Fruit fly (Drosophila melanogaster): ENCODE measurements around the gene bap.

Gene bap

DNA sequence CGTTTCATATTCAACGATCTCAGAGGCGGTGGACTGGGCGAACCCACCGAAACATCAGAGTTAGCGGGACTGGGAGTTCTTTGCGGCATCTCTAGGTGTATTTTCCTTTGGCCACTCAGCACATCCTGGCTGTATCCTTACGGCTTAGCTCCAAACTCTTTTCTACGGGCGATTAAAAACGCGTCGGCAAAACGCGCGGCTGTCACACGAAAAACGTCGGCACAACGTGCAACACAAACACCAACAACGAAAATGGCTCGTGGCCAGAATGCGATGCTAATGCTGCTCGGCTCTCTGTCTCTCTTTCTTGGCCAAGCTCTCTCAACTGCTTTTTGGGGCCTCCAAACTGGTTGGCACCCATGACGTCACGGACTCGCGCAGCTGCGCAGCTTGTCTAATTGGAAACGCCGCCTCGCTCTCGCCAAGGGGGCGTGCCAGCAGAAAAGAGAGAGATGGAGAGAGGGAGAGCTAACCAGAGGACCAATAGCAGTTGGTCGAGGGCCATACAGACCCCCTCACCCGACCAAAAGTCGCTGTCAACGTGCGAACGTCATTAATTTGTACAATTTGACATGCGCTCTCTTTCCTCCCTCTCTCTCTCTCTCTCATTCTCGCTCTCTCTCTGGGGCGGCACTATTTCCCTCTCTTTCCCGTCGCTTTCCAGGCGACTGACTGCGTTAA lies 45.3 kb downstream of the bap start, which contains the start of gene lbl:
Gene lbl (minus strand): TSS at position 255 of the 681 bp plus-strand sequence.
- TF ChIP-seq Deaf1 (tag; optimal IDR thresholded peaks at IDR 0.05): peak; percentile 70
- TF ChIP-seq CG8924 (tag; optimal IDR thresholded peaks at IDR 0.05): no peak
- TF ChIP-seq ind (GFP tag; optimal IDR thresholded peaks at IDR 0.05): no peak
- TF ChIP-seq gcm (GFP tag; optimal IDR thresholded peaks at IDR 0.05): no peak
- TF ChIP-seq Nf-YC (tag; optimal IDR thresholded peaks at IDR 0.05): peak; percentile 99
- no peak for TF ChIP-seq Dp (GFP tag; optimal IDR thresholded peaks at IDR 0.05)
- TF ChIP-seq nom (GFP tag; optimal IDR thresholded peaks at IDR 0.05): no peak
- no peak for TF ChIP-seq CG11560 (tag; IDR thresholded peaks at IDR 0.05)
- TF ChIP-seq Drgx (GFP tag; IDR thresholded peaks at IDR 0.05): 0 out of 2 replicates have a peak, but pooled peaks have one; percentile 9
- TF ChIP-seq CG8359 (GFP tag; optimal IDR thresholded peaks at IDR 0.05; ENCODE audit: borderline replicate concordance): peak; percentile 98
- peak; percentile 86 for TF ChIP-seq CG5180 (GFP tag; optimal IDR thresholded peaks at IDR 0.05)
- no peak for TF ChIP-seq CG11696 (GFP tag; IDR thresholded peaks at IDR 0.05)
- peak; percentile 62; the same call in 2 of the 3 replicates for TF ChIP-seq otp (GFP tag; IDR thresholded peaks at IDR 0.05)
- TF ChIP-seq ab (GFP tag; optimal IDR thresholded peaks at IDR 0.05): no peak
- no peak for TF ChIP-seq CG8388 (GFP tag; optimal IDR thresholded peaks at IDR 0.05)
- TF ChIP-seq Opbp (GFP tag; IDR thresholded peaks at IDR 0.05; ENCODE audit: partially characterized antibody): no peak
- TF ChIP-seq z (GFP tag; IDR thresholded peaks at IDR 0.05): peak; percentile 30; the same call in 1 of the 3 replicates
- no peak for TF ChIP-seq Spps (tag; optimal IDR thresholded peaks at IDR 0.05)
- peak in 1 of 2 experiments; percentile 81 for TF ChIP-seq insv (GFP tag; optimal IDR thresholded peaks at IDR 0.05)
- TF ChIP-seq Hsf (GFP tag; optimal IDR thresholded peaks at IDR 0.05): no peak
- no peak for TF ChIP-seq nerfin-1 (tag; optimal IDR thresholded peaks at IDR 0.05)
- TF ChIP-seq abd-A (tag; optimal IDR thresholded peaks at IDR 0.05): peak; percentile 85
- TF ChIP-seq Scr (GFP tag; IDR thresholded peaks at IDR 0.05; ENCODE audit: partially characterized antibody): peak; percentile 36
- peak; percentile 66 for TF ChIP-seq zen2 (GFP tag; IDR thresholded peaks at IDR 0.05; ENCODE audit: partially characterized antibody)
- TF ChIP-seq CG31388 (GFP tag; optimal IDR thresholded peaks at IDR 0.05): no peak
- TF ChIP-seq hbn (GFP tag; IDR thresholded peaks at IDR 0.05; ENCODE audit: partially characterized antibody): peak; percentile 44; the same call in 1 of the 2 replicates
- TF ChIP-seq scrt (GFP tag; optimal IDR thresholded peaks at IDR 0.05): no peak
- peak; percentile 11 for TF ChIP-seq Jarid2 (GFP tag; optimal IDR thresholded peaks at IDR 0.05)
- no peak for TF ChIP-seq CG4730 (GFP tag; IDR thresholded peaks at IDR 0.05)
- no peak for TF ChIP-seq peb (GFP tag; IDR thresholded peaks at IDR 0.05)
- peak; percentile 84 for TF ChIP-seq CG13624 (GFP tag; optimal IDR thresholded peaks at IDR 0.05)
- peak; percentile 97 for TF ChIP-seq ewg (GFP tag; optimal IDR thresholded peaks at IDR 0.05)
- peak; percentile 71 for TF ChIP-seq seq (GFP tag; IDR thresholded peaks at IDR 0.05)
- no peak for TF ChIP-seq Stat92E (GFP tag; optimal IDR thresholded peaks at IDR 0.05)
- peak; percentile 96 for TF ChIP-seq gsb-n (tag; optimal IDR thresholded peaks at IDR 0.05)
- TF ChIP-seq CG3065 (GFP tag; optimal IDR thresholded peaks at IDR 0.05): peak; percentile 18
- TF ChIP-seq Dll (GFP tag; IDR thresholded peaks at IDR 0.05; ENCODE audit: partially characterized antibody): peak; percentile 68; the same call in 2 of the 4 replicates
- peak; percentile 54 for TF ChIP-seq CoRest (tag; optimal IDR thresholded peaks at IDR 0.05)
- no peak for TF ChIP-seq hkb (optimal IDR thresholded peaks at IDR 0.05)
- no peak for TF ChIP-seq hkb (GFP tag; IDR thresholded peaks at IDR 0.05)
- 0 out of 2 replicates have a peak, but pooled peaks have one; percentile 34 for TF ChIP-seq unc-4 (GFP tag; IDR thresholded peaks at IDR 0.05; ENCODE audit: partially characterized antibody)
- TF ChIP-seq ems (GFP tag; optimal IDR thresholded peaks at IDR 0.05): no peak
- no peak for TF ChIP-seq E2f2 (GFP tag; IDR thresholded peaks at IDR 0.05)
- no peak for TF ChIP-seq Dref (GFP tag; IDR thresholded peaks at IDR 0.05)
- no peak for TF ChIP-seq CG10959 (GFP tag; IDR thresholded peaks at IDR 0.05)
- peak in 1 of 2 experiments; percentile 26 for TF ChIP-seq Pdp1 (GFP tag; optimal IDR thresholded peaks at IDR 0.05)
- TF ChIP-seq zen (tag; optimal IDR thresholded peaks at IDR 0.05): peak; percentile 6
